Worm (Caenorhabditis elegans) whole organism, L4 larva: ENCODE results near the gene C04E6.8.

Source experiments
- D1046.2 ChIP-seq: fragments of 200-800 bp; sonication (Bioruptor generic); IDR thresholded peaks from 2 replicates; pipeline ENCODE4 v1.3.6; 2022; ENCODE audit warnings: missing genetic modification characterization, missing compliant biosample characterization
- F10B5.3 ChIP-seq: sonication (generic microtip); optimal IDR thresholded peaks from 2 replicates; lab custom pipeline; 2016; ENCODE audit warnings: mild to moderate bottlenecking, missing genetic modification characterization, missing compliant biosample characterization
- F44E2.7 ChIP-seq: fragments of 200-800 bp; sonication (Bioruptor generic); IDR thresholded peaks from 2 replicates; pipeline ENCODE4 v2.1.2; 2022; ENCODE audit warnings: missing genetic modification characterization, missing compliant biosample characterization
- R02D3.7 ChIP-seq: fragments of 150-350 bp; sonication (generic microtip); optimal IDR thresholded peaks from 3 replicates; lab custom pipeline; 2014; ENCODE audit warnings: missing biosample characterization, missing genetic modification characterization
- Y105C5A.15 ChIP-seq: fragments of 200-800 bp; sonication (Bioruptor generic); IDR thresholded peaks from 2 replicates; pipeline ENCODE4 v1.3.6; 2022; ENCODE audit warnings: missing genetic modification characterization, missing compliant biosample characterization
- aha-1 ChIP-seq: fragments of 150-350 bp; peaks from one replicate; lab custom pipeline; 2014; ENCODE audit warnings: missing biosample characterization, missing genetic modification characterization
- aly-2 ChIP-seq: sonication (generic microtip); optimal IDR thresholded peaks from 2 replicates; lab custom pipeline; 2018; ENCODE audit warnings: missing biosample characterization, missing genetic modification characterization
- ama-1 ChIP-seq: fragments of 150-350 bp; optimal IDR thresholded peaks from 2 replicates; lab custom pipeline; 2014; ENCODE audit warnings: inconsistent platforms, mixed read lengths
- attf-4 ChIP-seq: sonication (generic microtip); optimal IDR thresholded peaks from 3 replicates; lab custom pipeline; 2017; ENCODE audit warnings: missing biosample characterization, missing genetic modification characterization
- ceh-20 ChIP-seq: fragments of 200-800 bp; sonication (Bioruptor generic); IDR thresholded peaks from 2 replicates; pipeline ENCODE4 v1.3.6; 2022; ENCODE audit warnings: missing genetic modification reagents, missing genetic modification characterization, missing compliant biosample characterization
- ceh-62 ChIP-seq: sonication (generic microtip); optimal IDR thresholded peaks from 2 replicates; lab custom pipeline; 2017; ENCODE audit warnings: missing biosample characterization, missing genetic modification characterization
- ces-1 ChIP-seq: fragments of 150-350 bp; sonication (generic microtip); optimal IDR thresholded peaks from 4 replicates; lab custom pipeline; 2014; ENCODE audit warnings: missing biosample characterization, missing genetic modification reagents, missing genetic modification characterization
- cey-2 ChIP-seq: sonication (generic microtip); optimal IDR thresholded peaks from 3 replicates; lab custom pipeline; 2017; ENCODE audit warnings: missing genetic modification characterization, mild to moderate bottlenecking, missing compliant biosample characterization, antibody characterized with exemption, borderline replicate concordance; ENCODE audit not compliant: insufficient read depth
- daf-16 ChIP-seq, 3 experiments: sonication (generic microtip); optimal IDR thresholded peaks; 2 replicates each; lab custom pipeline; 2016 to 2017; ENCODE audit warnings: missing genetic modification characterization in 3 of 3, missing genetic modification reagents in 3 of 3, mild to moderate bottlenecking in 2 of 3, missing compliant biosample characterization in 2 of 3, missing biosample characterization in 1 of 3, moderate library complexity in 1 of 3
- dmd-8 ChIP-seq: fragments of 200-800 bp; sonication (Bioruptor generic); IDR thresholded peaks from 2 replicates; pipeline ENCODE4 v1.3.6; 2022; ENCODE audit warnings: missing genetic modification characterization, missing compliant biosample characterization
- egl-27 ChIP-seq: sonication (generic microtip); optimal IDR thresholded peaks from 3 replicates; lab custom pipeline; 2017; ENCODE audit warnings: missing biosample characterization, missing genetic modification reagents, missing genetic modification characterization
- fkh-10 ChIP-seq: fragments of 150-350 bp; optimal IDR thresholded peaks from 2 replicates; lab custom pipeline; 2014; ENCODE audit warnings: missing biosample characterization, missing genetic modification reagents, missing genetic modification characterization
- fos-1 ChIP-seq: fragments of 150-350 bp; optimal IDR thresholded peaks from 2 replicates; lab custom pipeline; 2014; ENCODE audit warnings: missing biosample characterization, missing genetic modification characterization
- hif-1 ChIP-seq, 2 experiments: sonication (generic microtip); optimal IDR thresholded peaks; 2 replicates each; lab custom pipeline; 2016 to 2017; ENCODE audit warnings: missing compliant biosample characterization in 2 of 2, missing genetic modification characterization in 2 of 2, missing genetic modification reagents in 2 of 2, missing genotype in 2 of 2, mild to moderate bottlenecking in 1 of 2
- hlh-11 ChIP-seq: fragments of 200-800 bp; sonication (Bioruptor generic); optimal IDR thresholded peaks from 2 replicates; lab custom pipeline; 2018; ENCODE audit warnings: mild to moderate bottlenecking, missing genetic modification characterization, missing compliant biosample characterization
- hlh-30 ChIP-seq: sonication (generic microtip); optimal IDR thresholded peaks from 2 replicates; lab custom pipeline; 2017; ENCODE audit warnings: antibody characterized with exemption, mild to moderate bottlenecking, missing genetic modification characterization, missing compliant biosample characterization; ENCODE audit not compliant: insufficient read depth
- hmg-1.1 ChIP-seq: fragments of 200-800 bp; sonication (Bioruptor generic); IDR thresholded peaks from 2 replicates; pipeline ENCODE4 v1.3.6; 2022; ENCODE audit warnings: missing genetic modification reagents, missing genetic modification characterization, missing compliant biosample characterization
- lim-7 ChIP-seq: fragments of 200-800 bp; sonication (Bioruptor generic); IDR thresholded peaks from 2 replicates; pipeline ENCODE4 v1.3.6; 2022; ENCODE audit warnings: missing genetic modification characterization, missing compliant biosample characterization
- lin-39 ChIP-seq: fragments of 150-350 bp; optimal IDR thresholded peaks from 2 replicates; lab custom pipeline; 2014; ENCODE audit warnings: missing biosample characterization, missing genetic modification reagents, missing genetic modification characterization
- lsy-2 ChIP-seq, 2 experiments: fragments of 150-350 bp in 1 of 2; sonication (generic microtip) in 1 of 2; optimal IDR thresholded peaks; 2 replicates each; lab custom pipeline; 2014 to 2017; ENCODE audit warnings: missing biosample characterization in 2 of 2, missing genetic modification characterization in 2 of 2
- mdl-1 ChIP-seq, 2 experiments: fragments of 150-350 bp in 1 of 2; sonication (generic microtip) in 1 of 2; optimal IDR thresholded peaks; 2 replicates each; lab custom pipeline; 2014 to 2017; ENCODE audit warnings: missing biosample characterization in 2 of 2, missing genetic modification characterization in 2 of 2
- mes-2 ChIP-seq: sonication (generic microtip); optimal IDR thresholded peaks from 2 replicates; lab custom pipeline; 2016; ENCODE audit warnings: missing genotype, mild to moderate bottlenecking, missing genetic modification characterization, missing compliant biosample characterization; ENCODE audit not compliant: poor library complexity, severe bottlenecking
- mxl-2 ChIP-seq: fragments of 200-800 bp; sonication (Bioruptor generic); conservative IDR thresholded peaks from 2 replicates; pipeline ENCODE4 v1.3.6; 2022; ENCODE audit warnings: missing genetic modification reagents, missing genetic modification characterization, missing compliant biosample characterization
- mxl-3 ChIP-seq: fragments of 200-800 bp; sonication (Bioruptor generic); optimal IDR thresholded peaks from 2 replicates; lab custom pipeline; 2018; ENCODE audit warnings: mild to moderate bottlenecking, missing genetic modification characterization, missing compliant biosample characterization
- nhr-102 ChIP-seq: sonication (generic microtip); optimal IDR thresholded peaks from 2 replicates; lab custom pipeline; 2016; ENCODE audit warnings: mild to moderate bottlenecking, missing genetic modification characterization, moderate library complexity, missing compliant biosample characterization
- nhr-11 ChIP-seq: fragments of 150-350 bp; optimal IDR thresholded peaks from 2 replicates; lab custom pipeline; 2014; ENCODE audit warnings: missing biosample characterization, missing genetic modification characterization
- nhr-111 ChIP-seq: fragments of 200-800 bp; sonication (Bioruptor generic); optimal IDR thresholded peaks from 2 replicates; lab custom pipeline; 2018; ENCODE audit warnings: mild to moderate bottlenecking, missing genetic modification characterization, missing compliant biosample characterization
- nhr-237 ChIP-seq: sonication (generic microtip); optimal IDR thresholded peaks from 2 replicates; lab custom pipeline; 2017; ENCODE audit warnings: missing biosample characterization, missing genetic modification characterization
- nhr-25 ChIP-seq: sonication (generic microtip); optimal IDR thresholded peaks from 2 replicates; lab custom pipeline; 2017; ENCODE audit warnings: missing genetic modification characterization, mild to moderate bottlenecking, missing compliant biosample characterization, antibody characterized with exemption, moderate library complexity, borderline replicate concordance; ENCODE audit not compliant: insufficient read depth
- nhr-28 ChIP-seq: fragments of 150-350 bp; optimal IDR thresholded peaks from 2 replicates; lab custom pipeline; 2014; ENCODE audit warnings: missing biosample characterization, missing genetic modification characterization
- nhr-48 ChIP-seq: sonication (generic microtip); optimal IDR thresholded peaks from 2 replicates; lab custom pipeline; 2016; ENCODE audit warnings: mild to moderate bottlenecking, missing genetic modification characterization, missing compliant biosample characterization
- nhr-6 ChIP-seq: fragments of 150-350 bp; optimal IDR thresholded peaks from 2 replicates; lab custom pipeline; 2014; ENCODE audit warnings: missing biosample characterization, missing genetic modification characterization
- nhr-77 ChIP-seq: fragments of 150-350 bp; optimal IDR thresholded peaks from 2 replicates; lab custom pipeline; 2014; ENCODE audit warnings: missing biosample characterization, missing genetic modification characterization
- pha-4 ChIP-seq, 2 experiments: fragments of 150-350 bp in 1 of 2; fragments of 200-800 bp in 1 of 2; sonication (Bioruptor generic) in 1 of 2; IDR thresholded peaks in 1 of 2; optimal IDR thresholded peaks in 1 of 2; 2 replicates each; pipeline versions ENCODE4 v1.3.6 to Lab custom; 2014 to 2022; ENCODE audit warnings: missing genetic modification characterization in 2 of 2, missing genetic modification reagents in 2 of 2, missing biosample characterization in 1 of 2, missing compliant biosample characterization in 1 of 2
- pqm-1 ChIP-seq: sonication (generic microtip); optimal IDR thresholded peaks from 2 replicates; lab custom pipeline; 2017; ENCODE audit warnings: missing biosample characterization, missing genetic modification characterization
- rbr-2 ChIP-seq: sonication (generic microtip); optimal IDR thresholded peaks from 2 replicates; lab custom pipeline; 2016; ENCODE audit warnings: missing genotype, missing genetic modification characterization, missing compliant biosample characterization
- snpc-4 ChIP-seq: fragments of 150-350 bp; optimal IDR thresholded peaks from 2 replicates; lab custom pipeline; 2014; ENCODE audit warnings: missing biosample characterization, missing genetic modification characterization
- spr-3 ChIP-seq: fragments of 200-800 bp; sonication (Bioruptor generic); optimal IDR thresholded peaks from 2 replicates; lab custom pipeline; 2018; ENCODE audit warnings: mild to moderate bottlenecking, missing genetic modification characterization, missing compliant biosample characterization
- tag-97 ChIP-seq: fragments of 200-800 bp; sonication (Bioruptor generic); IDR thresholded peaks from 2 replicates; pipeline ENCODE4 v1.3.6; 2022; ENCODE audit warnings: missing genetic modification characterization, missing compliant biosample characterization
- tra-1 ChIP-seq: fragments of 200-800 bp; sonication (Bioruptor generic); IDR thresholded peaks from 2 replicates; pipeline ENCODE4 v1.3.6; 2022; ENCODE audit warnings: missing genetic modification reagents, missing genetic modification characterization, missing compliant biosample characterization
- unc-62 ChIP-seq, 3 experiments: fragments of 150-350 bp in 1 of 3; sonication (generic microtip); optimal IDR thresholded peaks in 2 of 3; peaks in 1 of 3; 1 replicate in 1 of 3; 2 replicates in 2 of 3; lab custom pipeline; 2014 to 2017; ENCODE audit warnings: missing biosample characterization in 3 of 3, missing genetic modification characterization in 3 of 3, missing genetic modification reagents in 3 of 3, missing genotype in 1 of 3
- zag-1 ChIP-seq: fragments of 150-350 bp; optimal IDR thresholded peaks from 2 replicates; lab custom pipeline; 2014; ENCODE audit warnings: missing biosample characterization, missing genetic modification characterization
- zfp-2 ChIP-seq: sonication (generic microtip); optimal IDR thresholded peaks from 2 replicates; lab custom pipeline; 2016; ENCODE audit warnings: mild to moderate bottlenecking, missing genetic modification characterization, missing compliant biosample characterization
- zip-2 ChIP-seq: fragments of 150-350 bp; optimal IDR thresholded peaks from 2 replicates; lab custom pipeline; 2014; ENCODE audit warnings: missing biosample characterization, missing genetic modification characterization

C04E6.8 gene

ce11 chrV:5844349-5844760, 39.3 kb downstream of the C04E6.8 start (continued):
- TF ChIP-seq zfp-2 (no peak), hmg-1.1 (GFP tag; lab: Robert Waterston, UW) (no peak; the same call in 1 of the 2 replicates), hif-1 (tag; optimal IDR thresholded peaks at IDR 0.05; lab: Kevin White, UChicago) (peak in 1 of 2 experiments; percentile 18), snpc-4 (no peak), ceh-62 (tag; lab: Kevin White, UChicago) (no peak), fkh-10 (no peak), tag-97 (GFP tag; lab: Robert Waterston, UW) (no peak), nhr-237 (tag; lab: Kevin White, UChicago) (no peak), nhr-11 (tag; lab: Kevin White, UChicago) (peak; percentile 87), mes-2 (no peak), nhr-48 (tag; lab: Kevin White, UChicago) (peak; percentile 88), mdl-1 (tag; optimal IDR thresholded peaks at IDR 0.05; lab: Kevin White, UChicago) (peak; percentile 57 to 90), lim-7 (no peak), pqm-1 (tag; lab: Kevin White, UChicago) (no peak), aha-1 (tag; lab: Kevin White, UChicago) (peak; percentile 91), F44E2.7 (GFP tag; lab: Robert Waterston, UW) (no peak), mxl-2 (peak; percentile 64; the same call in 1 of the 2 replicates), lsy-2 (tag; optimal IDR thresholded peaks at IDR 0.05; lab: Kevin White, UChicago) (peak in 1 of 2 experiments; percentile 63), ces-1 (GFP tag; lab: Kevin White, UChicago) (no peak), spr-3 (no peak), pha-4 (GFP tag; IDR thresholded peaks at IDR 0.05; lab: Robert Waterston, UW) (peak; percentile 53; the same call in 1 of the 2 replicates), pha-4 (tag; optimal IDR thresholded peaks at IDR 0.05; lab: Kevin White, UChicago) (no peak), nhr-102 (tag; lab: Kevin White, UChicago) (peak; percentile 58), dmd-8 (GFP tag; lab: Robert Waterston, UW) (no peak), fos-1 (tag; lab: Kevin White, UChicago) (no peak), hlh-30 (peak; percentile 99), mxl-3 (GFP tag; lab: Kevin White, UChicago) (peak; percentile 80), rbr-2 (tag; lab: Kevin White, UChicago) (no peak), zag-1 (no peak), zip-2 (tag; lab: Kevin White, UChicago) (peak; percentile 45), nhr-25 (peak; percentile 51), Y105C5A.15 (GFP tag; lab: Robert Waterston, UW) (no peak), unc-62 (GFP tag; optimal IDR thresholded peaks at IDR 0.05 in 1 of 2; lab: Kevin White, UChicago) (peak in 1 of 2 experiments; percentile 99), unc-62 (tag; optimal IDR thresholded peaks at IDR 0.05; lab: Kevin White, UChicago) (no peak), ama-1 (lab: Kevin White, UChicago) (peak; percentile 34), lin-39 (tag; lab: Kevin White, UChicago) (no peak), F10B5.3 (tag; lab: Kevin White, UChicago) (no peak), daf-16 (GFP tag; optimal IDR thresholded peaks at IDR 0.05; lab: Kevin White, UChicago) (peak in 1 of 2 experiments; percentile 75), daf-16 (tag; optimal IDR thresholded peaks at IDR 0.05; lab: Kevin White, UChicago) (peak; percentile 60), aly-2 (tag; lab: Kevin White, UChicago) (no peak), nhr-111 (no peak), cey-2 (tag; lab: Kevin White, UChicago) (peak; percentile 83), egl-27 (no peak), hlh-11 (tag; lab: Kevin White, UChicago) (peak; percentile 94), D1046.2 (GFP tag; lab: Robert Waterston, UW) (no peak), R02D3.7 (tag; lab: Kevin White, UChicago) (no peak), nhr-28 (tag; lab: Kevin White, UChicago) (peak; percentile 98), nhr-77 (tag; lab: Kevin White, UChicago) (peak; percentile 50), nhr-6 (tag; lab: Kevin White, UChicago) (no peak), tra-1 (GFP tag; lab: Robert Waterston, UW) (0 out of 2 replicates have a peak, but pooled peaks have one; percentile 30), ceh-20 (GFP tag; lab: Robert Waterston, UW) (peak; percentile 79; the same call in 1 of the 2 replicates), attf-4 (tag; lab: Kevin White, UChicago) (no peak)
